Worm (Caenorhabditis elegans): Measurements from ENCODE around the gene C25A8.2.
A peak's percentile ranks its signal among the peaks of the same experiment; 100 is the strongest.

- TF ChIP-seq skn-1 (tag; optimal IDR thresholded peaks at IDR 0.05) (no peak), unc-30 (tag; optimal IDR thresholded peaks at IDR 0.05) (no peak), unc-130 (tag; optimal IDR thresholded peaks at IDR 0.05) (peak; percentile 43), ztf-11 (tag; optimal IDR thresholded peaks at IDR 0.05) (no peak), unc-62 (GFP tag; optimal IDR thresholded peaks at IDR 0.05) (no peak), lin-15B (tag; optimal IDR thresholded peaks at IDR 0.05) (no peak), sptf-1 (tag; optimal IDR thresholded peaks at IDR 0.05) (no peak)
Measured at ce11 chrIV:7020630-7021029, 11.0 kb downstream of the C25A8.2 start.
